Worm (Caenorhabditis elegans) whole organism, L1 larva: ENCODE measurements around the gene cal-1.
A peak's percentile ranks its signal among the peaks of the same experiment; 100 is the strongest.

Experiments
- C04F5.9 ChIP-seq: sonication (generic microtip); optimal IDR thresholded peaks from 2 replicates; lab custom pipeline; 2016; ENCODE audit warnings: missing genetic modification characterization, missing compliant biosample characterization
- C16A3.4 ChIP-seq: fragments of 150-350 bp; optimal IDR thresholded peaks from 2 replicates; lab custom pipeline; 2014; ENCODE audit warnings: missing biosample characterization, missing genetic modification characterization
- C34B4.2 ChIP-seq: sonication (generic microtip); optimal IDR thresholded peaks from 2 replicates; lab custom pipeline; 2017; ENCODE audit warnings: mild to moderate bottlenecking, missing genetic modification characterization, missing compliant biosample characterization
- F16B12.6 ChIP-seq: fragments of 150-350 bp; optimal IDR thresholded peaks from 2 replicates; lab custom pipeline; 2014; ENCODE audit warnings: missing biosample characterization, missing genetic modification characterization
- aha-1 ChIP-seq: fragments of 150-350 bp; optimal IDR thresholded peaks from 2 replicates; lab custom pipeline; 2014; ENCODE audit warnings: missing biosample characterization, missing genetic modification characterization
- aly-2 ChIP-seq: fragments of 150-350 bp; optimal IDR thresholded peaks from 2 replicates; lab custom pipeline; 2014; ENCODE audit warnings: missing biosample characterization, missing genetic modification characterization
- ceh-8 ChIP-seq: fragments of 200-800 bp; sonication (Bioruptor generic); optimal IDR thresholded peaks from 2 replicates; lab custom pipeline; 2018; ENCODE audit warnings: mild to moderate bottlenecking, missing genetic modification characterization, moderate library complexity, missing compliant biosample characterization
- ceh-82 ChIP-seq, 3 experiments: fragments of 150-350 bp in 1 of 3; sonication (generic microtip) in 2 of 3; optimal IDR thresholded peaks; 2 replicates each; lab custom pipeline; 2014 to 2017; ENCODE audit warnings: missing biosample characterization in 3 of 3, missing genetic modification characterization in 3 of 3
- ceh-90 ChIP-seq: sonication (generic microtip); optimal IDR thresholded peaks from 2 replicates; lab custom pipeline; 2016; ENCODE audit warnings: missing genetic modification characterization, missing compliant biosample characterization
- dpl-1 ChIP-seq, 3 experiments: fragments of 150-350 bp in 2 of 3; sonication (generic microtip) in 1 of 3; optimal IDR thresholded peaks; 2 replicates each; lab custom pipeline; 2014 to 2017; ENCODE audit warnings: missing biosample characterization in 3 of 3, missing genetic modification characterization in 3 of 3, missing genetic modification reagents in 3 of 3
- dsc-1 ChIP-seq: sonication (generic microtip); optimal IDR thresholded peaks from 2 replicates; lab custom pipeline; 2016; ENCODE audit warnings: mild to moderate bottlenecking, missing genetic modification characterization, missing compliant biosample characterization
- efl-3 ChIP-seq: fragments of 200-800 bp; sonication (Bioruptor generic); optimal IDR thresholded peaks from 2 replicates; lab custom pipeline; 2018; ENCODE audit warnings: mild to moderate bottlenecking, missing genetic modification characterization, missing compliant biosample characterization
- egl-27 ChIP-seq, 2 experiments: fragments of 150-350 bp in 1 of 2; sonication (generic microtip); optimal IDR thresholded peaks; 3 replicates each; lab custom pipeline; 2017 to 2018; ENCODE audit warnings: missing biosample characterization in 2 of 2, missing genetic modification characterization in 2 of 2, missing genetic modification reagents in 2 of 2
- elt-2 ChIP-seq: sonication (generic microtip); optimal IDR thresholded peaks from 2 replicates; lab custom pipeline; 2016; ENCODE audit warnings: missing genetic modification characterization, mild to moderate bottlenecking, inconsistent platforms, missing compliant biosample characterization, missing genetic modification reagents
- ets-5 ChIP-seq: fragments of 200-800 bp; sonication (Bioruptor generic); IDR thresholded peaks from 2 replicates; pipeline ENCODE4 v1.3.6; 2022; ENCODE audit warnings: missing genetic modification characterization, missing compliant biosample characterization
- fkh-4 ChIP-seq: sonication (generic microtip); optimal IDR thresholded peaks from 2 replicates; lab custom pipeline; 2016; ENCODE audit warnings: missing compliant biosample characterization, missing genetic modification characterization, borderline replicate concordance
- fkh-8 ChIP-seq: sonication (generic microtip); optimal IDR thresholded peaks from 2 replicates; lab custom pipeline; 2016; ENCODE audit warnings: mild to moderate bottlenecking, missing genetic modification characterization, missing compliant biosample characterization
- grh-1 ChIP-seq: fragments of 200-800 bp; sonication (Bioruptor generic); IDR thresholded peaks from 2 replicates; pipeline ENCODE4 v1.3.6; 2022; ENCODE audit warnings: missing genetic modification reagents, missing genetic modification characterization, missing compliant biosample characterization
- hlh-4 ChIP-seq: sonication (generic microtip); optimal IDR thresholded peaks from 2 replicates; lab custom pipeline; 2016; ENCODE audit warnings: mild to moderate bottlenecking, missing genetic modification characterization, missing compliant biosample characterization
- irx-1 ChIP-seq: sonication (generic microtip); optimal IDR thresholded peaks from 2 replicates; lab custom pipeline; 2016; ENCODE audit warnings: missing genetic modification characterization, missing compliant biosample characterization
- jun-1 ChIP-seq: fragments of 150-350 bp; optimal IDR thresholded peaks from 2 replicates; lab custom pipeline; 2014; ENCODE audit warnings: missing biosample characterization, missing genetic modification reagents, missing genetic modification characterization
- lin-14 ChIP-seq: fragments of 200-800 bp; sonication (Bioruptor generic); optimal IDR thresholded peaks from 2 replicates; lab custom pipeline; 2018; ENCODE audit warnings: mild to moderate bottlenecking, missing genetic modification characterization, moderate library complexity, missing compliant biosample characterization
- lin-15B ChIP-seq: fragments of 150-350 bp; sonication (generic microtip); optimal IDR thresholded peaks from 3 replicates; lab custom pipeline; 2014; ENCODE audit warnings: missing biosample characterization, missing genetic modification characterization
- lin-35 ChIP-seq, 2 experiments: fragments of 150-350 bp; optimal IDR thresholded peaks; 2 replicates each; lab custom pipeline; 2014; ENCODE audit warnings: missing biosample characterization in 2 of 2, missing genetic modification characterization in 2 of 2, missing genetic modification reagents in 2 of 2
- lir-3 ChIP-seq: sonication (generic microtip); optimal IDR thresholded peaks from 2 replicates; lab custom pipeline; 2016; ENCODE audit warnings: mild to moderate bottlenecking, missing genetic modification characterization, moderate library complexity, missing compliant biosample characterization; ENCODE audit not compliant: poor library complexity
- lsy-2 ChIP-seq, 2 experiments: fragments of 150-350 bp; optimal IDR thresholded peaks; 2 replicates each; lab custom pipeline; 2014; ENCODE audit warnings: missing biosample characterization in 2 of 2, missing genetic modification characterization in 2 of 2
- mab-9 ChIP-seq: fragments of 200-800 bp; sonication (Bioruptor generic); IDR thresholded peaks from 2 replicates; pipeline ENCODE4 v1.3.6; 2022; ENCODE audit warnings: missing genetic modification reagents, missing genetic modification characterization, missing compliant biosample characterization
- mdl-1 ChIP-seq, 2 experiments: fragments of 150-350 bp; optimal IDR thresholded peaks; 2 replicates each; lab custom pipeline; 2014 to 2017; ENCODE audit warnings: missing biosample characterization in 2 of 2, missing genetic modification characterization in 2 of 2, inconsistent platforms in 1 of 2
- mep-1 ChIP-seq: fragments of 150-350 bp; optimal IDR thresholded peaks from 2 replicates; lab custom pipeline; 2014; ENCODE audit warnings: missing biosample characterization, missing genetic modification characterization
- nhr-11 ChIP-seq: fragments of 150-350 bp; optimal IDR thresholded peaks from 2 replicates; lab custom pipeline; 2014; ENCODE audit warnings: missing biosample characterization, missing genetic modification characterization
- nhr-12 ChIP-seq: sonication (generic microtip); optimal IDR thresholded peaks from 2 replicates; lab custom pipeline; 2017; ENCODE audit warnings: missing biosample characterization, missing genetic modification characterization
- nhr-20 ChIP-seq: sonication (generic microtip); optimal IDR thresholded peaks from 2 replicates; lab custom pipeline; 2016; ENCODE audit warnings: mild to moderate bottlenecking, missing genetic modification characterization, missing compliant biosample characterization
- nhr-237 ChIP-seq: fragments of 150-350 bp; optimal IDR thresholded peaks from 2 replicates; lab custom pipeline; 2014; ENCODE audit warnings: missing biosample characterization, missing genetic modification characterization
- nhr-47 ChIP-seq: sonication (generic microtip); optimal IDR thresholded peaks from 2 replicates; lab custom pipeline; 2016; ENCODE audit warnings: mild to moderate bottlenecking, missing genetic modification characterization, moderate library complexity, missing compliant biosample characterization
- nhr-71 ChIP-seq: sonication (generic microtip); optimal IDR thresholded peaks from 2 replicates; lab custom pipeline; 2016; ENCODE audit warnings: mild to moderate bottlenecking, missing genetic modification characterization, moderate library complexity, missing compliant biosample characterization
- nhr-77 ChIP-seq: fragments of 150-350 bp; optimal IDR thresholded peaks from 2 replicates; lab custom pipeline; 2014; ENCODE audit warnings: missing biosample characterization, missing genetic modification characterization
- nhr-85 ChIP-seq: sonication (generic microtip); peaks from one replicate; lab custom pipeline; 2016; ENCODE audit warnings: missing genetic modification characterization, inconsistent platforms, missing compliant biosample characterization
- pax-3 ChIP-seq: fragments of 200-800 bp; sonication (Bioruptor generic); optimal IDR thresholded peaks from 2 replicates; lab custom pipeline; 2018; ENCODE audit warnings: mild to moderate bottlenecking, missing genetic modification characterization, moderate library complexity, missing compliant biosample characterization
- pqm-1 ChIP-seq: sonication (generic microtip); optimal IDR thresholded peaks from 3 replicates; lab custom pipeline; 2017; ENCODE audit warnings: missing biosample characterization, missing genetic modification characterization
- skn-1 ChIP-seq: fragments of 150-350 bp; optimal IDR thresholded peaks from 2 replicates; lab custom pipeline; 2014; ENCODE audit warnings: missing biosample characterization, missing genetic modification characterization
- snpc-4 ChIP-seq: fragments of 150-350 bp; optimal IDR thresholded peaks from 2 replicates; lab custom pipeline; 2014; ENCODE audit warnings: missing biosample characterization, missing genetic modification characterization
- snu-23 ChIP-seq: sonication (generic microtip); optimal IDR thresholded peaks from 2 replicates; lab custom pipeline; 2016; ENCODE audit warnings: missing genetic modification characterization, missing compliant biosample characterization
- sptf-1 ChIP-seq: fragments of 150-350 bp; optimal IDR thresholded peaks from 2 replicates; lab custom pipeline; 2014; ENCODE audit warnings: missing biosample characterization, missing genetic modification characterization
- sup-37 ChIP-seq: fragments of 200-800 bp; sonication (Bioruptor generic); optimal IDR thresholded peaks from 2 replicates; lab custom pipeline; 2018; ENCODE audit warnings: mild to moderate bottlenecking, missing genetic modification characterization, missing compliant biosample characterization
- swsn-7 ChIP-seq: sonication (generic microtip); optimal IDR thresholded peaks from 2 replicates; lab custom pipeline; 2016; ENCODE audit warnings: missing genetic modification characterization, missing compliant biosample characterization
- tbx-2 ChIP-seq: sonication (generic microtip); optimal IDR thresholded peaks from 2 replicates; lab custom pipeline; 2016; ENCODE audit warnings: missing genetic modification characterization, missing compliant biosample characterization
- tlp-1 ChIP-seq: fragments of 150-350 bp; optimal IDR thresholded peaks from 2 replicates; lab custom pipeline; 2014; ENCODE audit warnings: missing biosample characterization, missing genetic modification characterization
- unc-30 ChIP-seq: sonication (generic microtip); optimal IDR thresholded peaks from 2 replicates; lab custom pipeline; 2017; ENCODE audit warnings: missing biosample characterization, missing genetic modification characterization
- unc-62 ChIP-seq: fragments of 150-350 bp; optimal IDR thresholded peaks from 2 replicates; lab custom pipeline; 2014; ENCODE audit warnings: missing biosample characterization, missing genetic modification reagents, missing genetic modification characterization
- unc-86 ChIP-seq: sonication (generic microtip); optimal IDR thresholded peaks from 2 replicates; lab custom pipeline; 2016; ENCODE audit warnings: missing genetic modification characterization, missing compliant biosample characterization
- unc-98 ChIP-seq: fragments of 200-800 bp; sonication (Bioruptor generic); IDR thresholded peaks from 2 replicates; pipeline ENCODE4 v1.3.6; 2022; ENCODE audit warnings: missing genetic modification characterization, missing compliant biosample characterization
- xbp-1 ChIP-seq: sonication (generic microtip); optimal IDR thresholded peaks from 2 replicates; lab custom pipeline; 2016; ENCODE audit warnings: missing genetic modification characterization, missing compliant biosample characterization
- zag-1 ChIP-seq: fragments of 150-350 bp; optimal IDR thresholded peaks from 2 replicates; lab custom pipeline; 2014; ENCODE audit warnings: missing biosample characterization, missing genetic modification characterization
- ztf-11 ChIP-seq, 2 experiments: sonication (generic microtip); optimal IDR thresholded peaks; 2 replicates each; lab custom pipeline; 2016 to 2017; ENCODE audit warnings: missing genetic modification characterization in 2 of 2, missing biosample characterization in 1 of 2, missing compliant biosample characterization in 1 of 2
- ztf-4 ChIP-seq: fragments of 150-350 bp; optimal IDR thresholded peaks from 2 replicates; lab custom pipeline; 2014; ENCODE audit warnings: missing biosample characterization, missing genetic modification characterization

Gene cal-1

ce11 chrV:12553286-12553725, 36.3 kb upstream of the cal-1 start:
- TF ChIP-seq unc-62 (GFP tag; lab: Kevin White, UChicago) (no peak), dpl-1 (GFP tag; optimal IDR thresholded peaks at IDR 0.05; lab: Kevin White, UChicago) (no peak), snpc-4 (tag; lab: Kevin White, UChicago) (no peak), jun-1 (tag; lab: Kevin White, UChicago) (no peak), nhr-47 (tag; lab: Kevin White, UChicago) (peak; percentile 43), egl-27 (tag; optimal IDR thresholded peaks at IDR 0.05; lab: Kevin White, UChicago) (no peak), sptf-1 (no peak), C04F5.9 (tag; lab: Kevin White, UChicago) (no peak), tbx-2 (tag; lab: Kevin White, UChicago) (peak; percentile 30), mdl-1 (tag; optimal IDR thresholded peaks at IDR 0.05; lab: Kevin White, UChicago) (peak in 1 of 2 experiments; percentile 63), F16B12.6 (tag; lab: Kevin White, UChicago) (no peak), snu-23 (GFP tag; lab: Kevin White, UChicago) (peak; percentile 40), lin-15B (tag; lab: Kevin White, UChicago) (no peak), nhr-77 (no peak), lin-14 (GFP tag; lab: Kevin White, UChicago) (peak; percentile 64), unc-98 (GFP tag; lab: Robert Waterston, UW) (no peak), grh-1 (GFP tag; lab: Robert Waterston, UW) (no peak; the same call in 1 of the 2 replicates), ztf-4 (tag; lab: Kevin White, UChicago) (no peak), nhr-11 (tag; lab: Kevin White, UChicago) (no peak), fkh-4 (tag; lab: Kevin White, UChicago) (no peak), efl-3 (GFP tag; lab: Kevin White, UChicago) (no peak), nhr-12 (tag; lab: Kevin White, UChicago) (no peak), unc-86 (tag; lab: Kevin White, UChicago) (no peak), zag-1 (no peak), ceh-82 (tag; optimal IDR thresholded peaks at IDR 0.05; lab: Kevin White, UChicago) (no peak), sup-37 (GFP tag; lab: Kevin White, UChicago) (no peak), dsc-1 (peak; percentile 60), irx-1 (tag; lab: Kevin White, UChicago) (no peak), ztf-11 (tag; optimal IDR thresholded peaks at IDR 0.05; lab: Kevin White, UChicago) (no peak), mab-9 (GFP tag; lab: Robert Waterston, UW) (no peak), elt-2 (no peak), ets-5 (GFP tag; lab: Robert Waterston, UW) (no peak), nhr-71 (tag; lab: Kevin White, UChicago) (peak; percentile 64), ceh-8 (no peak), pax-3 (peak; percentile 55), nhr-20 (tag; lab: Kevin White, UChicago) (peak; percentile 60), lir-3 (tag; lab: Kevin White, UChicago) (no peak), fkh-8 (tag; lab: Kevin White, UChicago) (peak; percentile 14), hlh-4 (no peak), skn-1 (tag; lab: Kevin White, UChicago) (no peak), mep-1 (tag; lab: Kevin White, UChicago) (no peak), lsy-2 (tag; optimal IDR thresholded peaks at IDR 0.05; lab: Kevin White, UChicago) (no peak), pqm-1 (tag; lab: Kevin White, UChicago) (no peak), C16A3.4 (tag; lab: Kevin White, UChicago) (no peak), nhr-85 (tag; lab: Kevin White, UChicago) (peak; percentile 94), C34B4.2 (no peak), aha-1 (tag; lab: Kevin White, UChicago) (no peak), nhr-237 (no peak), aly-2 (tag; lab: Kevin White, UChicago) (no peak), unc-30 (tag; lab: Kevin White, UChicago) (no peak), lin-35 (GFP tag; optimal IDR thresholded peaks at IDR 0.05; lab: Kevin White, UChicago) (no peak), tlp-1 (tag; lab: Kevin White, UChicago) (no peak), xbp-1 (tag; lab: Kevin White, UChicago) (no peak), swsn-7 (no peak), ceh-90 (tag; lab: Kevin White, UChicago) (no peak)
